Fruit fly (Drosophila melanogaster) whole organism, embryonic: Measurements from ENCODE around the gene CG32280.

Experiments
- Atf3 ChIP-seq: fragments of 200-800 bp; sonication (Bioruptor generic); optimal IDR thresholded peaks from 3 replicates; lab custom pipeline; 2016; ENCODE audit warnings: missing biosample characterization, missing genetic modification characterization
- Bteb2 ChIP-seq: fragments of 200-800 bp; sonication (Bioruptor generic); optimal IDR thresholded peaks from 2 replicates; lab custom pipeline; 2016; ENCODE audit warnings: missing biosample characterization, missing genetic modification characterization
- C15 ChIP-seq: fragments of 200-800 bp; sonication (Bioruptor generic); IDR thresholded peaks from 3 replicates; pipeline ENCODE4 v1.3.6; 2022; ENCODE audit warnings: missing biosample characterization, missing genetic modification characterization
- CG10147 ChIP-seq: fragments of 200-800 bp; sonication (Bioruptor generic); optimal IDR thresholded peaks from 2 replicates; lab custom pipeline; 2019; ENCODE audit warnings: missing biosample characterization, mild to moderate bottlenecking, missing genetic modification characterization, moderate library complexity
- CG10274 ChIP-seq: fragments of 200-800 bp; sonication (Bioruptor generic); optimal IDR thresholded peaks from 3 replicates; lab custom pipeline; 2017; ENCODE audit warnings: missing biosample characterization, mild to moderate bottlenecking, missing genetic modification characterization
- CG10543 ChIP-seq: fragments of 200-800 bp; sonication (Bioruptor generic); optimal IDR thresholded peaks from 3 replicates; lab custom pipeline; 2017; ENCODE audit warnings: missing biosample characterization, mild to moderate bottlenecking, missing genetic modification characterization, moderate library complexity
- CG11723 ChIP-seq: fragments of 200-800 bp; sonication (Bioruptor generic); optimal IDR thresholded peaks from 2 replicates; lab custom pipeline; 2017; ENCODE audit warnings: missing biosample characterization, mild to moderate bottlenecking, missing genetic modification characterization
- CG12155 ChIP-seq: fragments of 200-800 bp; sonication (Bioruptor generic); optimal IDR thresholded peaks from 3 replicates; lab custom pipeline; 2016; ENCODE audit warnings: missing biosample characterization, missing genetic modification characterization
- CG1233 ChIP-seq: fragments of 200-800 bp; sonication (Bioruptor generic); optimal IDR thresholded peaks from 4 replicates; lab custom pipeline; 2018; ENCODE audit warnings: missing biosample characterization, mild to moderate bottlenecking, missing genetic modification characterization
- CG14014 ChIP-seq: fragments of 200-800 bp; sonication (Bioruptor generic); IDR thresholded peaks from 2 replicates; pipeline ENCODE4 v1.3.6; 2022; ENCODE audit warnings: missing biosample characterization, missing genetic modification characterization
- CG14667 ChIP-seq: fragments of 200-800 bp; sonication (Bioruptor generic); IDR thresholded peaks from 2 replicates; pipeline ENCODE4 v1.3.6; 2022; ENCODE audit warnings: missing biosample characterization, missing genetic modification characterization
- CG1602 ChIP-seq: fragments of 200-800 bp; sonication (Bioruptor generic); optimal IDR thresholded peaks from 3 replicates; lab custom pipeline; 2016; ENCODE audit warnings: missing biosample characterization, missing genetic modification characterization
- CG18262 ChIP-seq: fragments of 200-800 bp; optimal IDR thresholded peaks from 3 replicates; lab custom pipeline; 2019; ENCODE audit warnings: missing biosample characterization, mild to moderate bottlenecking, missing genetic modification characterization, moderate library complexity
- CG18599 ChIP-seq: fragments of 200-800 bp; sonication (Bioruptor generic); optimal IDR thresholded peaks from 3 replicates; lab custom pipeline; 2017; ENCODE audit warnings: missing biosample characterization, missing genetic modification characterization, mild to moderate bottlenecking, moderate library complexity, missing genetic modification reagents
- CG32767 ChIP-seq: fragments of 200-800 bp; sonication (Bioruptor generic); IDR thresholded peaks from 2 replicates; pipeline ENCODE4 v1.3.6; 2022; ENCODE audit warnings: missing biosample characterization, missing genetic modification characterization
- CG33557 ChIP-seq: fragments of 200-800 bp; sonication (Bioruptor generic); optimal IDR thresholded peaks from 2 replicates; lab custom pipeline; 2019; ENCODE audit warnings: missing biosample characterization, mild to moderate bottlenecking, missing genetic modification characterization, moderate library complexity
- CG3407 ChIP-seq: fragments of 200-800 bp; sonication (Bioruptor generic); optimal IDR thresholded peaks from 2 replicates; lab custom pipeline; 2018; ENCODE audit warnings: missing biosample characterization, mild to moderate bottlenecking, missing genetic modification characterization
- CG4617 ChIP-seq: fragments of 200-800 bp; sonication (Bioruptor generic); optimal IDR thresholded peaks from 3 replicates; lab custom pipeline; 2016; ENCODE audit warnings: missing biosample characterization, missing genetic modification characterization, borderline replicate concordance
- CG9215 ChIP-seq: fragments of 200-800 bp; sonication (Bioruptor generic); IDR thresholded peaks from 2 replicates; pipeline ENCODE4 v1.3.6; 2022; ENCODE audit warnings: missing biosample characterization, missing genetic modification characterization
- D ChIP-seq, 2 experiments: fragments of 200-800 bp in 1 of 2; fragments of >200 bp in 1 of 2; sonication (Bioruptor generic) in 1 of 2; optimal IDR thresholded peaks; 2 replicates in 1 of 2; 3 replicates in 1 of 2; lab custom pipeline; 2017; ENCODE audit warnings: mild to moderate bottlenecking in 1 of 2, missing biosample characterization in 1 of 2, missing genetic modification characterization in 1 of 2, missing genetic modification reagents in 1 of 2
- Dad ChIP-seq: fragments of 200-800 bp; sonication (Bioruptor generic); optimal IDR thresholded peaks from 3 replicates; lab custom pipeline; 2016; ENCODE audit warnings: missing biosample characterization, missing genetic modification characterization
- Dbx ChIP-seq: fragments of 200-800 bp; sonication (Bioruptor generic); IDR thresholded peaks from 3 replicates; pipeline ENCODE4 v1.3.6; 2022; ENCODE audit warnings: missing biosample characterization, missing genetic modification characterization
- Dek ChIP-seq: fragments of 200-800 bp; sonication (Bioruptor generic); optimal IDR thresholded peaks from 3 replicates; lab custom pipeline; 2019; ENCODE audit warnings: missing biosample characterization, mild to moderate bottlenecking, missing genetic modification characterization, moderate library complexity
- Fer3 ChIP-seq: fragments of 200-800 bp; sonication (Bioruptor generic); optimal IDR thresholded peaks from 2 replicates; lab custom pipeline; 2018; ENCODE audit warnings: missing biosample characterization, mild to moderate bottlenecking, missing genetic modification characterization, moderate library complexity
- Gsc ChIP-seq: fragments of 200-800 bp; sonication (Bioruptor generic); IDR thresholded peaks from 2 replicates; pipeline ENCODE4 v1.3.6; 2022; ENCODE audit warnings: missing biosample characterization, missing genetic modification characterization
- HHEX ChIP-seq: fragments of 200-800 bp; sonication (Bioruptor generic); optimal IDR thresholded peaks from 3 replicates; lab custom pipeline; 2017; ENCODE audit warnings: missing biosample characterization, mild to moderate bottlenecking, missing genetic modification characterization, missing genetic modification reagents
- Hey ChIP-seq: fragments of 200-800 bp; sonication (Bioruptor generic); optimal IDR thresholded peaks from 3 replicates; lab custom pipeline; 2018; ENCODE audit warnings: missing biosample characterization, mild to moderate bottlenecking, missing genetic modification characterization
- HmgZ ChIP-seq: fragments of 200-800 bp; sonication (Bioruptor generic); optimal IDR thresholded peaks from 2 replicates; lab custom pipeline; 2018; ENCODE audit warnings: missing biosample characterization, mild to moderate bottlenecking, missing genetic modification characterization
- Lim3 ChIP-seq: fragments of 200-800 bp; sonication (Bioruptor generic); IDR thresholded peaks from 2 replicates; pipeline ENCODE4 v1.3.6; 2022; ENCODE audit warnings: missing biosample characterization, missing genetic modification characterization
- Mrtf ChIP-seq: fragments of 200-800 bp; sonication (Bioruptor generic); IDR thresholded peaks from 3 replicates; pipeline ENCODE4 v1.3.6; 2022; ENCODE audit warnings: missing biosample characterization, missing genetic modification characterization
- Nf-YB ChIP-seq: fragments of 200-800 bp; sonication (Bioruptor generic); optimal IDR thresholded peaks from 3 replicates; lab custom pipeline; 2019; ENCODE audit warnings: missing biosample characterization, mild to moderate bottlenecking, missing genetic modification characterization, moderate library complexity
- Sry-δ ChIP-seq: fragments of 200-800 bp; sonication (Bioruptor generic); optimal IDR thresholded peaks from 2 replicates; lab custom pipeline; 2016; ENCODE audit warnings: missing biosample characterization, missing genetic modification characterization
- Vsx1 ChIP-seq: fragments of 200-800 bp; sonication (Bioruptor generic); optimal IDR thresholded peaks from 2 replicates; lab custom pipeline; 2017; ENCODE audit warnings: missing biosample characterization, mild to moderate bottlenecking, missing genetic modification characterization, missing genetic modification reagents
- ash1 ChIP-seq: fragments of 200-800 bp; sonication (Bioruptor generic); optimal IDR thresholded peaks from 2 replicates; lab custom pipeline; 2018; ENCODE audit warnings: missing biosample characterization, mild to moderate bottlenecking, missing genetic modification characterization
- bsh ChIP-seq, 2 experiments: fragments of 200-800 bp; sonication (Bioruptor generic); optimal IDR thresholded peaks; 2 replicates each; lab custom pipeline; 2017 to 2018; ENCODE audit warnings: mild to moderate bottlenecking in 2 of 2, missing biosample characterization in 2 of 2, missing genetic modification characterization in 2 of 2, moderate library complexity in 1 of 2
- ci ChIP-seq: fragments of 200-800 bp; sonication (Bioruptor generic); IDR thresholded peaks from 3 replicates; pipeline ENCODE4 v1.3.6; 2022; ENCODE audit warnings: missing biosample characterization, missing genetic modification characterization
- eve ChIP-seq, 2 experiments: fragments of >200 bp; optimal IDR thresholded peaks; 2 replicates each; lab custom pipeline; 2017; ENCODE audit warnings: missing biosample characterization in 2 of 2, missing genetic modification characterization in 2 of 2
- eyg ChIP-seq: fragments of 200-800 bp; sonication (Bioruptor generic); optimal IDR thresholded peaks from 3 replicates; lab custom pipeline; 2016; ENCODE audit warnings: missing biosample characterization, missing genetic modification characterization
- gcm ChIP-seq: fragments of 200-800 bp; sonication (Bioruptor generic); optimal IDR thresholded peaks from 2 replicates; lab custom pipeline; 2019; ENCODE audit warnings: missing biosample characterization, mild to moderate bottlenecking, missing genetic modification characterization, moderate library complexity
- knrl ChIP-seq: fragments of 200-800 bp; sonication (Bioruptor generic); IDR thresholded peaks from 3 replicates; pipeline ENCODE4 v1.3.6; 2022; ENCODE audit warnings: missing biosample characterization, missing genetic modification characterization; ENCODE audit not compliant: partially characterized antibody
- lmd ChIP-seq: fragments of 200-800 bp; sonication (Bioruptor generic); IDR thresholded peaks from 2 replicates; pipeline ENCODE4 v1.3.6; 2022; ENCODE audit warnings: missing biosample characterization, missing genetic modification characterization
- nom ChIP-seq: fragments of 200-800 bp; sonication (Bioruptor generic); optimal IDR thresholded peaks from 2 replicates; lab custom pipeline; 2017; ENCODE audit warnings: missing biosample characterization, missing genetic modification characterization, mild to moderate bottlenecking, moderate library complexity, missing genetic modification reagents
- repo ChIP-seq: fragments of 200-800 bp; sonication (Bioruptor generic); optimal IDR thresholded peaks from 2 replicates; lab custom pipeline; 2016; ENCODE audit warnings: missing biosample characterization, missing genetic modification characterization
- run ChIP-seq: fragments of 200-800 bp; sonication (Bioruptor generic); optimal IDR thresholded peaks from 3 replicates; lab custom pipeline; 2018; ENCODE audit warnings: missing biosample characterization, mild to moderate bottlenecking, missing genetic modification characterization
- sim ChIP-seq: fragments of 200-800 bp; sonication (Bioruptor generic); IDR thresholded peaks from 2 replicates; pipeline ENCODE4 v1.3.6; 2022; ENCODE audit warnings: missing biosample characterization, missing genetic modification characterization
- slbo ChIP-seq: fragments of 200-800 bp; sonication (Bioruptor generic); IDR thresholded peaks from 2 replicates; pipeline ENCODE4 v1.3.6; 2022; ENCODE audit warnings: missing biosample characterization, missing genetic modification characterization
- slp2 ChIP-seq: fragments of 200-800 bp; sonication (Bioruptor generic); optimal IDR thresholded peaks from 2 replicates; lab custom pipeline; 2016; ENCODE audit warnings: missing biosample characterization, missing genetic modification characterization
- vnd ChIP-seq: fragments of 200-800 bp; sonication (Bioruptor generic); IDR thresholded peaks from 3 replicates; pipeline ENCODE4 v1.3.6; 2022; ENCODE audit warnings: missing biosample characterization, missing genetic modification characterization; ENCODE audit not compliant: partially characterized antibody
- vvl ChIP-seq: fragments of 200-800 bp; sonication (Bioruptor generic); IDR thresholded peaks from 2 replicates; pipeline ENCODE4 v1.3.6; 2022; ENCODE audit warnings: missing biosample characterization, missing genetic modification characterization
- wdn ChIP-seq: fragments of 200-800 bp; sonication (Bioruptor generic); IDR thresholded peaks from 2 replicates; pipeline ENCODE4 v1.3.6; 2022; ENCODE audit warnings: missing biosample characterization, missing genetic modification characterization

The CG32280 gene

DNA sequence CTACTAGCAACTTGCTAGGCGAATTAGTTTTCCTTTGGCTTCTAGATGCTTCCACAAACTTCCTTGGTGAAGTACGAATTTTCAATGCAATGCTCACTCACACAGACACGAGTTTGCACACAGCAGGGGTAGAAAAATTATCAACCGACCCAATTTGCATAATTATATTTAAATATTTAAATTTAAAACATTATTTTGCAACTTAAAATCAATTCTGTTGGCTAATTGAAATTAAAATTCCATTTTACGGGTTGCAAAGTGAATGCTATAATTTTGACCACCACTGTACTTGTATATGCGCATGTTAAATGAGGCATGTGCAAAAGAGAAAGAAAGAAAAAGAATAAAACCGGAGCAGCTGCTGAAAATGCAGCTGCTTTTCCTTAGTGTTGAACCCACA is 29.1 kb downstream of the CG32280 start (continued):
- TF ChIP-seq lmd (peak; percentile 94), CG33557 (GFP tag; lab: Kevin White, UChicago) (peak; percentile 79), knrl (0 out of 3 replicates have a peak, but pooled peaks have one; percentile 12), bsh (GFP tag; optimal IDR thresholded peaks at IDR 0.05; lab: Kevin White, UChicago) (peak; percentile 96 to 97), CG11723 (GFP tag; lab: Kevin White, UChicago) (peak; percentile 83), CG10543 (GFP tag; lab: Kevin White, UChicago) (peak; percentile 59), Dad (GFP tag; lab: Kevin White, UChicago) (peak; percentile 58), Atf3 (peak; percentile 4), Dbx (peak; percentile 92), Sry-δ (peak; percentile 5), nom (GFP tag; lab: Kevin White, UChicago) (peak; percentile 62), CG14014 (GFP tag; lab: Robert Waterston, UW) (peak; percentile 94), ci (GFP tag; lab: Robert Waterston, UW) (peak; percentile 97), vnd (no peak), Lim3 (peak; percentile 55), slbo (peak; percentile 94), Fer3 (tag; lab: Kevin White, UChicago) (peak; percentile 96), Gsc (GFP tag; lab: Robert Waterston, UW) (peak; percentile 86), eve (GFP tag; optimal IDR thresholded peaks at IDR 0.05; lab: Kevin White, UChicago) (no peak), CG10147 (GFP tag; lab: Kevin White, UChicago) (peak; percentile 93), eyg (GFP tag; lab: Kevin White, UChicago) (no peak), CG32767 (GFP tag; lab: Robert Waterston, UW) (peak; percentile 90), CG10274 (GFP tag; lab: Kevin White, UChicago) (peak; percentile 52), D (optimal IDR thresholded peaks at IDR 0.05; lab: Kevin White, UChicago) (no peak), D (GFP tag; optimal IDR thresholded peaks at IDR 0.05; lab: Kevin White, UChicago) (peak; percentile 93), CG18599 (GFP tag; lab: Kevin White, UChicago) (peak; percentile 96), HHEX (GFP tag; lab: Kevin White, UChicago) (peak; percentile 94), Nf-YB (peak; percentile 82), ash1 (peak; percentile 63), repo (GFP tag; lab: Kevin White, UChicago) (peak; percentile 48), CG9215 (GFP tag; lab: Robert Waterston, UW) (peak; percentile 78), HmgZ (tag; lab: Kevin White, UChicago) (peak; percentile 92), gcm (GFP tag; lab: Kevin White, UChicago) (peak; percentile 95), CG1233 (GFP tag; lab: Kevin White, UChicago) (peak; percentile 88), CG18262 (peak; percentile 95), CG1602 (peak; percentile 86), Vsx1 (GFP tag; lab: Kevin White, UChicago) (peak; percentile 86), Mrtf (GFP tag; lab: Robert Waterston, UW) (peak; percentile 86), Hey (tag; lab: Kevin White, UChicago) (no peak), CG12155 (peak; percentile 84), CG14667 (GFP tag; lab: Robert Waterston, UW) (peak; percentile 90), CG3407 (GFP tag; lab: Kevin White, UChicago) (peak; percentile 80), vvl (GFP tag; lab: Robert Waterston, UW) (peak; percentile 98), Bteb2 (peak; percentile 52), Dek (tag; lab: Kevin White, UChicago) (peak; percentile 93), C15 (GFP tag; lab: Robert Waterston, UW) (peak; percentile 79; the same call in 2 of the 3 replicates), run (tag; lab: Kevin White, UChicago) (peak; percentile 89), wdn (GFP tag; lab: Robert Waterston, UW) (peak; percentile 73), CG4617 (GFP tag; lab: Kevin White, UChicago) (peak; percentile 61), slp2 (GFP tag; lab: Kevin White, UChicago) (peak; percentile 50), sim (GFP tag; lab: Robert Waterston, UW) (peak; percentile 92)
